Fruit fly (Drosophila melanogaster): ENCODE data around the gene mRRF2.

Gene mRRF2

DNA sequence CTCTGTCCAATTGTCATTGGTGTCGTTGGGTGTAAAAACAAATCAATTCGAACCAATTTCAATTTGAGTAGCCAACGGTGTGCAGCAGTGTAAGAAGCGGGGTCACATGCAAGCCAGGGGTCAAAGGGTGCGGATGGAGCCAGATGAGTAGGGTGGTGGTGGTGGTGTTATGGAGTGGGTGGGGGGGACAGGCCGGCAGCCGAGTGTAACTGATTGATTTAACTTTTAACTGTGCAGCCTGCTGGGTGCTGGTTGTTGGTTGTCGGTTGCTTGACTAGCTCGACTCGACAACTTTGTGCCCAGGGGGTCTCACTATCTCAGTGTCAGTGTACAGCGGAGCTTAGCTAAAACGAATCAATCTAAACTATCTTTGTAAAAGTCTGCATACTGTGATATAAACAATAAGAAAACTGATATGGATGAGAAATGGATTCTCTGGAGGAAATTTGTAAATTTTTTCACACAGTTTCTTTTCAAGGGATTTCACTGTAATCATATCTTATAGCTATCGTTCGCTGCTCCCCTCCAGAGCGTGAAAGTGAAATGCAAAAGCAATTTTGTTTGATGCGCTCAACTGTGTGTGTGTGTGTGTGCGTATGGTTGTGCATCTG, 16.0 kb upstream of the mRRF2 start (continued):
- no peak for TF ChIP-seq CG11902 (GFP tag; optimal IDR thresholded peaks at IDR 0.05)
- no peak for TF ChIP-seq Eip93F (GFP tag; optimal IDR thresholded peaks at IDR 0.05)
- TF ChIP-seq OdsH (GFP tag; optimal IDR thresholded peaks at IDR 0.05), result no peak
- no peak for TF ChIP-seq dsx (GFP tag; optimal IDR thresholded peaks at IDR 0.05; ENCODE audit: poor library complexity, severe bottlenecking)
- peak in 1 of 2 experiments; percentile 21 for TF ChIP-seq salr (GFP tag; optimal IDR thresholded peaks at IDR 0.05)
- TF ChIP-seq CG3919 (GFP tag; optimal IDR thresholded peaks at IDR 0.05), result peak; percentile 68
- TF ChIP-seq CG7368 (GFP tag; optimal IDR thresholded peaks at IDR 0.05), result peak; percentile 37
- TF ChIP-seq CG9139 (GFP tag; optimal IDR thresholded peaks at IDR 0.05), result no peak
- TF ChIP-seq Ets21C (GFP tag; optimal IDR thresholded peaks at IDR 0.05), result no peak
- no peak for TF ChIP-seq spab (GFP tag; optimal IDR thresholded peaks at IDR 0.05)
- no peak for TF ChIP-seq Eip75B (GFP tag; optimal IDR thresholded peaks at IDR 0.05)
- no peak for TF ChIP-seq CG10631 (GFP tag; optimal IDR thresholded peaks at IDR 0.05)
- no peak for TF ChIP-seq lz (GFP tag; optimal IDR thresholded peaks at IDR 0.05)
- TF ChIP-seq Smox (GFP tag; optimal IDR thresholded peaks at IDR 0.05), result no peak
- TF ChIP-seq CG8119 (GFP tag; IDR thresholded peaks at IDR 0.05), result peak; percentile 90
- no peak for TF ChIP-seq Hr39 (GFP tag; optimal IDR thresholded peaks at IDR 0.05)
- no peak for TF ChIP-seq CG8632 (GFP tag; optimal IDR thresholded peaks at IDR 0.05)
- peak; percentile 94 for TF ChIP-seq eg (GFP tag; IDR thresholded peaks at IDR 0.05)
- peak; percentile 91 for TF ChIP-seq CG6163 (GFP tag; IDR thresholded peaks at IDR 0.05)
- peak; percentile 58 for TF ChIP-seq net (GFP tag; optimal IDR thresholded peaks at IDR 0.05)
- no peak for TF ChIP-seq fd85E (GFP tag; optimal IDR thresholded peaks at IDR 0.05)
- no peak for TF ChIP-seq Ets96B (tag; optimal IDR thresholded peaks at IDR 0.05)
- peak; percentile 91 for TF ChIP-seq CG15336 (GFP tag; IDR thresholded peaks at IDR 0.05)
- no peak for TF ChIP-seq Hr4 (GFP tag; optimal IDR thresholded peaks at IDR 0.05)
- TF ChIP-seq Hr38 (GFP tag; optimal IDR thresholded peaks at IDR 0.05), result peak; percentile 44
- no peak for TF ChIP-seq CG3032 (tag; optimal IDR thresholded peaks at IDR 0.05)
- no peak for TF ChIP-seq cyc (GFP tag; optimal IDR thresholded peaks at IDR 0.05)
- TF ChIP-seq CG11762 (GFP tag; optimal IDR thresholded peaks at IDR 0.05; ENCODE audit: insufficient read depth), result peak; percentile 48
- TF ChIP-seq acj6 (GFP tag; optimal IDR thresholded peaks at IDR 0.05), result no peak
- no peak for TF ChIP-seq achi (GFP tag; optimal IDR thresholded peaks at IDR 0.05)
- TF ChIP-seq CG6854 (GFP tag; optimal IDR thresholded peaks at IDR 0.05), result no peak
- no peak for TF ChIP-seq svp (GFP tag)
- TF ChIP-seq CG6808 (GFP tag; optimal IDR thresholded peaks at IDR 0.05), result no peak
- peak; percentile 76 for TF ChIP-seq dac (GFP tag; optimal IDR thresholded peaks at IDR 0.05)
- TF ChIP-seq CG16779 (tag; optimal IDR thresholded peaks at IDR 0.05), result peak; percentile 40
- TF ChIP-seq fkh (GFP tag; optimal IDR thresholded peaks at IDR 0.05), result no peak

DNA sequence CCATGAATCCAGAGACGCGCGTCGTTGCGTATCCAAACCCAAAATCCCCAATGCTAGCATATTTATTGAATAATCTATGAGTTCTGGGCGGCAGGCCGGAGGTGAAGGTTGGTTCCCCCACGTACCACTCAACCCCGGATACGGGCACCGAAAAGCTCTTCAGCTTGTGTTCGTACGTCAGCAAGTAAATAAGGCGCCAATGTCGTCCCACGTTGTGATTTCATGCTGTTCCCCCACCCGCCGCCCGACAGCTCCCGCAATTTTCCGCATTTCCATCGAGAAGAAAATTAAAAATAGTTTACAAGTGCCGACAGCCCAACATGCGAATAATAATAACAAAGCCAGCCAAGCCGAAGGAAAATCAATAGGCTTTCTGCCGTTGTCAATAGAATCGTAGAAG, 14.7 kb upstream of the mRRF2 start:
- TF ChIP-seq Ets96B (tag; optimal IDR thresholded peaks at IDR 0.05) (no peak), CG6163 (GFP tag; IDR thresholded peaks at IDR 0.05) (no peak), Hr38 (GFP tag; optimal IDR thresholded peaks at IDR 0.05) (no peak), CG15336 (GFP tag; IDR thresholded peaks at IDR 0.05) (no peak), Eip75B (GFP tag; optimal IDR thresholded peaks at IDR 0.05) (no peak), CG11762 (GFP tag; optimal IDR thresholded peaks at IDR 0.05; ENCODE audit: insufficient read depth) (no peak), fd85E (GFP tag; optimal IDR thresholded peaks at IDR 0.05) (no peak), svp (GFP tag) (no peak)

DNA sequence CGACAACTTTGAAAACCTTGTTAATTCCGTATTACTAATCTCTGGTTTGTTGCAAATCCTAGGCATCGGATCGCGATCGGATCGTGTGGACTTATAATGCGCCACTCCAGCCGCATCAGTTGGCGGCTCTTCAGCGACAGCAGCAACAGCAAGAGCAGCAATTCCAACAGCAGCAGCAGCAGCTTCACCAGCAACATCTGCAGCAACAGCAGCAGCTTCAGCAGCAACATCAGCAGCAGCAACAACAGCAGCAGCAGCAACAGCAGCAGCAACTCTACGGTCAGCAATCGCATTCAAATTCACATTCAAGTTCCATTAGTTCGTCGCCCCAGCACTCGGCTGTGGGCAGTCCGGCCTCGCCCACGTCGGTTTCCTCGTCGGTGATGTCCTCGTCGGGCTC, 10.7 kb upstream of the mRRF2 start:
- TF ChIP-seq CG3032 (tag; optimal IDR thresholded peaks at IDR 0.05) (no peak), CG6276 (GFP tag; optimal IDR thresholded peaks at IDR 0.05) (no peak), Eip78C (GFP tag) (no peak)
